Worm (Caenorhabditis elegans) whole organism, L4 larva: ENCODE measurements around the gene C16C8.26.

Source experiments
- F10B5.3 ChIP-seq: sonication (generic microtip); optimal IDR thresholded peaks from 2 replicates; lab custom pipeline; 2016; ENCODE audit warnings: mild to moderate bottlenecking, missing genetic modification characterization, missing compliant biosample characterization
- ZK546.5 ChIP-seq, 2 experiments: sonication (generic microtip); optimal IDR thresholded peaks; 2 replicates each; lab custom pipeline; 2017; ENCODE audit warnings: missing biosample characterization in 2 of 2, missing genetic modification characterization in 2 of 2
- aly-2 ChIP-seq: sonication (generic microtip); optimal IDR thresholded peaks from 2 replicates; lab custom pipeline; 2018; ENCODE audit warnings: missing biosample characterization, missing genetic modification characterization
- arid-1 ChIP-seq: fragments of 200-800 bp; sonication (Bioruptor generic); conservative IDR thresholded peaks from 2 replicates; pipeline ENCODE4 v1.3.6; 2022; ENCODE audit warnings: missing genetic modification reagents, missing genetic modification characterization, missing compliant biosample characterization
- ceh-62 ChIP-seq: sonication (generic microtip); optimal IDR thresholded peaks from 2 replicates; lab custom pipeline; 2017; ENCODE audit warnings: missing biosample characterization, missing genetic modification characterization
- dpl-1 ChIP-seq: fragments of 150-350 bp; optimal IDR thresholded peaks from 2 replicates; lab custom pipeline; 2014; ENCODE audit warnings: missing biosample characterization, missing genetic modification reagents, missing genetic modification characterization
- duxl-1 ChIP-seq: sonication (generic microtip); optimal IDR thresholded peaks from 2 replicates; lab custom pipeline; 2016; ENCODE audit warnings: mild to moderate bottlenecking, missing genetic modification characterization, moderate library complexity, missing compliant biosample characterization; ENCODE audit not compliant: poor library complexity
- hlh-30 ChIP-seq: sonication (generic microtip); optimal IDR thresholded peaks from 2 replicates; lab custom pipeline; 2017; ENCODE audit warnings: antibody characterized with exemption, mild to moderate bottlenecking, missing genetic modification characterization, missing compliant biosample characterization; ENCODE audit not compliant: insufficient read depth
- mdl-1 ChIP-seq, 2 experiments: fragments of 150-350 bp in 1 of 2; sonication (generic microtip) in 1 of 2; optimal IDR thresholded peaks; 2 replicates each; lab custom pipeline; 2014 to 2017; ENCODE audit warnings: missing biosample characterization in 2 of 2, missing genetic modification characterization in 2 of 2
- nhr-76 ChIP-seq: fragments of 150-350 bp; optimal IDR thresholded peaks from 2 replicates; lab custom pipeline; 2014; ENCODE audit warnings: missing biosample characterization, missing genetic modification characterization
- snpc-4 ChIP-seq: fragments of 150-350 bp; optimal IDR thresholded peaks from 2 replicates; lab custom pipeline; 2014; ENCODE audit warnings: missing biosample characterization, missing genetic modification characterization
- spr-3 ChIP-seq: fragments of 200-800 bp; sonication (Bioruptor generic); optimal IDR thresholded peaks from 2 replicates; lab custom pipeline; 2018; ENCODE audit warnings: mild to moderate bottlenecking, missing genetic modification characterization, missing compliant biosample characterization
- unc-62 ChIP-seq, 3 experiments: fragments of 150-350 bp in 1 of 3; sonication (generic microtip); optimal IDR thresholded peaks in 2 of 3; peaks in 1 of 3; 1 replicate in 1 of 3; 2 replicates in 2 of 3; lab custom pipeline; 2014 to 2017; ENCODE audit warnings: missing biosample characterization in 3 of 3, missing genetic modification characterization in 3 of 3, missing genetic modification reagents in 3 of 3, missing genotype in 1 of 3
- ztf-11 ChIP-seq: fragments of 150-350 bp; optimal IDR thresholded peaks from 2 replicates; lab custom pipeline; 2014; ENCODE audit warnings: missing biosample characterization, missing genetic modification characterization

ce11 chrII:3428158-3428704 is 29.9 kb downstream of the C16C8.26 start:
- TF ChIP-seq spr-3 (GFP tag; lab: Kevin White, UChicago): no peak
- no peak for TF ChIP-seq ZK546.5 (tag; optimal IDR thresholded peaks at IDR 0.05; lab: Kevin White, UChicago)
- no peak for TF ChIP-seq unc-62 (GFP tag; optimal IDR thresholded peaks at IDR 0.05 in 1 of 2; lab: Kevin White, UChicago)
- no peak for TF ChIP-seq unc-62 (tag; optimal IDR thresholded peaks at IDR 0.05; lab: Kevin White, UChicago)
- no peak for TF ChIP-seq dpl-1 (GFP tag; lab: Kevin White, UChicago)
- TF ChIP-seq arid-1 (GFP tag; lab: Robert Waterston, UW): no peak
- TF ChIP-seq ztf-11 (tag; lab: Kevin White, UChicago): no peak
- no peak for TF ChIP-seq duxl-1 (tag; lab: Kevin White, UChicago)
- TF ChIP-seq ceh-62 (tag; lab: Kevin White, UChicago): no peak
- no peak for TF ChIP-seq nhr-76 (tag; lab: Kevin White, UChicago)
- no peak for TF ChIP-seq F10B5.3
- no peak for TF ChIP-seq aly-2 (tag; lab: Kevin White, UChicago)
- no peak for TF ChIP-seq snpc-4 (tag; lab: Kevin White, UChicago)
- peak; percentile 69 for TF ChIP-seq hlh-30 (tag; lab: Kevin White, UChicago)
- peak in 1 of 2 experiments; percentile 47 for TF ChIP-seq mdl-1 (tag; optimal IDR thresholded peaks at IDR 0.05; lab: Kevin White, UChicago)
